Worm (Caenorhabditis elegans): ENCODE data around the gene spat-3.
"Not testable (repeated sequence)": the region's sequence is repeated elsewhere in the genome, so short reads cannot be mapped to it uniquely, and the experiment has no call there.

spat-3 gene

ce11 chrX:4606389-4606880, 707 bp upstream of the spat-3 start:
- TF ChIP-seq nhr-25 (tag; optimal IDR thresholded peaks at IDR 0.05) (peak; percentile 58), crh-2 (tag; optimal IDR thresholded peaks at IDR 0.05) (peak; percentile 69), sma-9 (GFP tag; optimal IDR thresholded peaks at IDR 0.05) (peak; percentile 69), blmp-1 (tag; optimal IDR thresholded peaks at IDR 0.05; ENCODE audit: insufficient read depth) (peak; percentile 78), C34F6.9 (tag; optimal IDR thresholded peaks at IDR 0.05) (peak; percentile 2), nhr-23 (tag; optimal IDR thresholded peaks at IDR 0.05) (peak; percentile 18), mab-5 (tag; optimal IDR thresholded peaks at IDR 0.05) (peak; percentile 89), nhr-21 (tag; optimal IDR thresholded peaks at IDR 0.05) (peak; percentile 44), Y55F3AM.14 (GFP tag; optimal IDR thresholded peaks at IDR 0.05) (peak; percentile 96), fos-1 (tag; optimal IDR thresholded peaks at IDR 0.05) (peak; percentile 35), ztf-4 (tag; optimal IDR thresholded peaks at IDR 0.05) (peak; percentile 3), unc-55 (GFP tag; optimal IDR thresholded peaks at IDR 0.05) (peak; percentile 45), ceh-16 (tag; optimal IDR thresholded peaks at IDR 0.05) (peak; percentile 66), nhr-129 (tag; optimal IDR thresholded peaks at IDR 0.05) (peak; percentile 20), F13H6.1 (tag; optimal IDR thresholded peaks at IDR 0.05) (peak; percentile 96)
- not testable (repeated sequence) for TF ChIP-seq sma-9 (tag; optimal IDR thresholded peaks at IDR 0.05)

- no peak for TF ChIP-seq zag-1 (tag; optimal IDR thresholded peaks at IDR 0.05)
- no peak for TF ChIP-seq ama-1 (optimal IDR thresholded peaks at IDR 0.05)
- no peak for TF ChIP-seq blmp-1 (tag; optimal IDR thresholded peaks at IDR 0.05; ENCODE audit: insufficient read depth)
- no peak for TF ChIP-seq ceh-16 (tag; optimal IDR thresholded peaks at IDR 0.05)
- no peak for TF ChIP-seq unc-62 (GFP tag; optimal IDR thresholded peaks at IDR 0.05)
- no peak for TF ChIP-seq crh-2 (tag; optimal IDR thresholded peaks at IDR 0.05)
- TF ChIP-seq nhr-12 (tag; optimal IDR thresholded peaks at IDR 0.05) = no peak
- no peak for TF ChIP-seq lsy-2 (tag; optimal IDR thresholded peaks at IDR 0.05)
- TF ChIP-seq alr-1 (tag; optimal IDR thresholded peaks at IDR 0.05) = no peak
- no peak for TF ChIP-seq egl-27 (tag; optimal IDR thresholded peaks at IDR 0.05)
- no peak for TF ChIP-seq elt-1 (tag; optimal IDR thresholded peaks at IDR 0.05)
- TF ChIP-seq nhr-6 (tag; optimal IDR thresholded peaks at IDR 0.05) = no peak
- TF ChIP-seq sma-9 (GFP tag; optimal IDR thresholded peaks at IDR 0.05) = no peak
- no peak for TF ChIP-seq sma-9 (tag; optimal IDR thresholded peaks at IDR 0.05)
- TF ChIP-seq nhr-21 (tag; optimal IDR thresholded peaks at IDR 0.05) = no peak
- no peak for TF ChIP-seq mab-5 (tag; optimal IDR thresholded peaks at IDR 0.05)
- TF ChIP-seq gmeb-1 (tag; optimal IDR thresholded peaks at IDR 0.05) = no peak
- TF ChIP-seq nhr-129 (tag; optimal IDR thresholded peaks at IDR 0.05) = no peak
- no peak for TF ChIP-seq nhr-25 (tag; optimal IDR thresholded peaks at IDR 0.05)
Measured at ce11 chrX:4604185-4604584, 1.5 kb downstream of the spat-3 start.

- no peak for TF ChIP-seq ZK546.5 (tag; optimal IDR thresholded peaks at IDR 0.05)
- no peak for TF ChIP-seq sem-4 (tag; optimal IDR thresholded peaks at IDR 0.05)
- TF ChIP-seq nhr-12 (tag; optimal IDR thresholded peaks at IDR 0.05) = no peak
- no peak for TF ChIP-seq nhr-21 (tag; optimal IDR thresholded peaks at IDR 0.05)
- no peak for TF ChIP-seq lin-11 (tag; optimal IDR thresholded peaks at IDR 0.05)
- TF ChIP-seq ztf-4 (tag; optimal IDR thresholded peaks at IDR 0.05) = no peak
- no peak for TF ChIP-seq lin-39 (tag; optimal IDR thresholded peaks at IDR 0.05)
Measured at ce11 chrX:4600987-4601386, 4.7 kb downstream of the spat-3 start.

ce11 chrX:4599526-4599925, 6.2 kb downstream of the spat-3 start:
- TF ChIP-seq crh-2 (tag; optimal IDR thresholded peaks at IDR 0.05) (no peak), elt-3 (tag; optimal IDR thresholded peaks at IDR 0.05) (no peak), unc-55 (GFP tag; optimal IDR thresholded peaks at IDR 0.05) (no peak), ceh-82 (tag; optimal IDR thresholded peaks at IDR 0.05) (no peak), mdl-1 (tag; optimal IDR thresholded peaks at IDR 0.05) (no peak), nhr-77 (tag; optimal IDR thresholded peaks at IDR 0.05) (no peak), nhr-11 (tag; optimal IDR thresholded peaks at IDR 0.05) (no peak), lin-11 (tag; optimal IDR thresholded peaks at IDR 0.05) (no peak), ceh-16 (tag; optimal IDR thresholded peaks at IDR 0.05) (no peak), lin-13 (GFP tag; optimal IDR thresholded peaks at IDR 0.05) (no peak)

- TF ChIP-seq skn-1 (tag; optimal IDR thresholded peaks at IDR 0.05) (no peak), snpc-4 (tag; optimal IDR thresholded peaks at IDR 0.05) (no peak)
Measured at ce11 chrX:4597419-4597818, 8.3 kb downstream of the spat-3 start.

All from whole organism, L2 larva.